Worm (Caenorhabditis elegans) whole organism, midembryonic: Measurements from ENCODE around the gene pot-1.

Experiments
- T22C8.4 ChIP-seq: fragments of 200-800 bp; sonication (Bioruptor generic); IDR thresholded peaks from 2 replicates; pipeline ENCODE4 v1.3.6; 2022; ENCODE audit warnings: missing genetic modification characterization, missing compliant biosample characterization
- cog-1 ChIP-seq: sonication (generic microtip); optimal IDR thresholded peaks from 2 replicates; lab custom pipeline; 2016; ENCODE audit warnings: missing genetic modification characterization, missing compliant biosample characterization
- flt-1 ChIP-seq: fragments of 200-800 bp; sonication (Bioruptor generic); IDR thresholded peaks from 2 replicates; pipeline ENCODE4 v1.3.6; 2022; ENCODE audit warnings: missing genetic modification characterization, missing compliant biosample characterization
- klf-2 ChIP-seq: fragments of 200-800 bp; sonication (Bioruptor generic); conservative IDR thresholded peaks from 2 replicates; pipeline ENCODE4 v1.3.6; 2022; ENCODE audit warnings: missing genetic modification reagents, missing genetic modification characterization, missing compliant biosample characterization
- med-1 ChIP-seq: sonication (generic microtip); optimal IDR thresholded peaks from 2 replicates; lab custom pipeline; 2017; ENCODE audit warnings: missing genetic modification characterization, mild to moderate bottlenecking, missing compliant biosample characterization, antibody characterized with exemption, missing genetic modification reagents; ENCODE audit not compliant: insufficient read depth
- ref-1 ChIP-seq: fragments of 200-800 bp; sonication (Bioruptor generic); conservative IDR thresholded peaks from 2 replicates; pipeline ENCODE4 v1.3.6; 2022; ENCODE audit warnings: missing genetic modification reagents, missing genetic modification characterization, missing compliant biosample characterization
- tab-1 ChIP-seq: fragments of 200-800 bp; sonication (Bioruptor generic); IDR thresholded peaks from 2 replicates; pipeline ENCODE4 v1.3.6; 2022; ENCODE audit warnings: missing genetic modification characterization, missing compliant biosample characterization
- ztf-23 ChIP-seq: fragments of 200-800 bp; sonication (Bioruptor generic); IDR thresholded peaks from 2 replicates; pipeline ENCODE4 v1.3.6; 2022; ENCODE audit warnings: missing genetic modification reagents, missing genetic modification characterization, missing compliant biosample characterization
- ztf-29 ChIP-seq: fragments of 200-800 bp; sonication (Bioruptor generic); IDR thresholded peaks from 2 replicates; pipeline ENCODE4 v1.3.6; 2022; ENCODE audit warnings: missing genetic modification reagents, missing genetic modification characterization, missing compliant biosample characterization

The pot-1 gene

ce11 chrIII:7124364-7124763 lies 9.1 kb downstream of the pot-1 start, which contains the start of gene B0280.2:
B0280.2 (plus strand) TSS chrIII:7124664.
- TF ChIP-seq ztf-23 (GFP tag; lab: Robert Waterston, UW) (no peak), cog-1 (tag; lab: Kevin White, UChicago) (no peak), med-1 (GFP tag; lab: Kevin White, UChicago) (no peak), klf-2 (GFP tag; lab: Robert Waterston, UW) (no peak), flt-1 (GFP tag; lab: Robert Waterston, UW) (no peak), ref-1 (GFP tag; lab: Robert Waterston, UW) (no peak), T22C8.4 (no peak), tab-1 (GFP tag; lab: Robert Waterston, UW) (no peak), ztf-29 (GFP tag; lab: Robert Waterston, UW) (no peak)

DNA sequence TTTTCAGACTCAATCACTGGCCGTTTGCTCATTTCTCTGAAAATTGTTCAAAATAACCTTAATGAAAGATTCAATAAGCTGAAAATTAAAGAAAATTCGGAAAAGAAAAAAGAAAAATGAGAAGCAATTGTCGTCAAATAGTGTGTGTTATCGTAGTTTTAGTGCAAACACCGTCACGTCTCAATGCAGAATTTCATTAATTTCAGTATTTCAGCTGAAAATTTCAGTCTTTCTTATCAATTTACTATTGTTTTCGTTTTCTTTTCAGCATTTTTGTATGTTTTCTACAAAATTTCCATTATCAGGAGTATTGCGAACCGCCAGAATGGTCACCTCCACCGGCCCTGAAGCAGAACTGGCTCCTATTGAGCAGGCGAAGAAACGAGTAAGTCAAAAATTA lies 10.6 kb downstream of the pot-1 start, which contains the start of the genes B0280.9 and rpia-1:
TSS of gene B0280.9 (minus strand) at position 36 of the 400 bp plus-strand sequence.
TSS of gene rpia-1 (plus strand) at position 269 of the 400 bp plus-strand sequence.
- TF ChIP-seq cog-1 (tag; lab: Kevin White, UChicago): no peak
- no peak for TF ChIP-seq klf-2 (GFP tag; lab: Robert Waterston, UW)
- TF ChIP-seq med-1 (GFP tag; lab: Kevin White, UChicago): no peak
- TF ChIP-seq flt-1 (GFP tag; lab: Robert Waterston, UW): no peak
- TF ChIP-seq ref-1 (GFP tag; lab: Robert Waterston, UW): no peak
- no peak for TF ChIP-seq T22C8.4
- TF ChIP-seq ztf-29 (GFP tag; lab: Robert Waterston, UW): no peak
- TF ChIP-seq tab-1 (GFP tag; lab: Robert Waterston, UW): no peak
- no peak for TF ChIP-seq ztf-23 (GFP tag; lab: Robert Waterston, UW)

ce11 chrIII:7120477-7120876 lies 13.0 kb downstream of the pot-1 start:
- TF ChIP-seq flt-1 (GFP tag; lab: Robert Waterston, UW) (no peak), ref-1 (GFP tag; lab: Robert Waterston, UW) (no peak), ztf-23 (GFP tag; lab: Robert Waterston, UW) (no peak), tab-1 (GFP tag; lab: Robert Waterston, UW) (no peak), klf-2 (GFP tag; lab: Robert Waterston, UW) (no peak), ztf-29 (GFP tag; lab: Robert Waterston, UW) (no peak), med-1 (GFP tag; lab: Kevin White, UChicago) (no peak), cog-1 (tag; lab: Kevin White, UChicago) (no peak), T22C8.4 (no peak)

DNA sequence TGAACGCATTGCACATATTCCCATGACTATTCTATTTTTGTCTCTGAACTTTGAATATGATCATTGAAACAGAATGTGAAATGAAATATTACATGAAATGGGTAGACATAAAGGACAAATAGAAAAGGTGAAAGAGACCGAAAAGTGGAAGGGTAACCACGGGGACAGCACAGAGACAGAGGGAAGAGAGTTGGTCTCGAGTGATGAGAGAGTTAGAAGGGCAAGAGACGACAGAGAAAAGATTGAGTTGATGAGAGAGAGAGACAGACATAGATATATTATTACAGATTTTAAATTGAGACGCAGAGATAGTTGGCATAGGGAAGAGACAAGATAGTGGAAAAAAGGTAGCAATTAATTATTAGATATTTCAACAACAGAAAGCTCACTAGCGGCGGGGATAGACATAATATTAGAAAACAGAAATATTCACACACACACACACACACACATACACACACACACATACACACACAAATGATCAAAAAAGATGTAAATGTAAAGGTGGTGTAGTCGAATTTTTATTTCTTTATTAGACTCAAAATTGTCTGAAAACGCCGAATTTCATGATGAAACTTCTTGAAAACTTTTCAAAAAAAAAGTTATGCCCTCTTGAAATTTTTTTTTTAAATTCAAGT lies 16.7 kb downstream of the pot-1 start:
- no peak for TF ChIP-seq ztf-23 (GFP tag; lab: Robert Waterston, UW)
- TF ChIP-seq flt-1 (GFP tag; lab: Robert Waterston, UW): no peak
- no peak for TF ChIP-seq klf-2 (GFP tag; lab: Robert Waterston, UW)
- TF ChIP-seq cog-1 (tag; lab: Kevin White, UChicago): peak; percentile 41
- TF ChIP-seq tab-1 (GFP tag; lab: Robert Waterston, UW): no peak
- no peak for TF ChIP-seq ref-1 (GFP tag; lab: Robert Waterston, UW)

- TF ChIP-seq klf-2 (GFP tag; lab: Robert Waterston, UW) (no peak), T22C8.4 (no peak), ztf-23 (GFP tag; lab: Robert Waterston, UW) (no peak), med-1 (GFP tag; lab: Kevin White, UChicago) (no peak), tab-1 (GFP tag; lab: Robert Waterston, UW) (no peak), cog-1 (tag; lab: Kevin White, UChicago) (no peak), flt-1 (GFP tag; lab: Robert Waterston, UW) (no peak)
Observed at ce11 chrIII:7114952-7115488, 18.5 kb downstream of the pot-1 start, which contains the start of gene nhr-10. nhr-10 (minus strand) TSS chrIII:7115438.

ce11 chrIII:7112285-7112684 lies 21.2 kb downstream of the pot-1 start:
- TF ChIP-seq ztf-29 (GFP tag; lab: Robert Waterston, UW) (no peak), T22C8.4 (no peak)

- TF ChIP-seq klf-2 (GFP tag; lab: Robert Waterston, UW) (no peak), ztf-29 (GFP tag; lab: Robert Waterston, UW) (no peak)
Observed at ce11 chrIII:7111793-7112192, 21.7 kb downstream of the pot-1 start, which contains the start of gene B0280.7. B0280.7 (minus strand) TSS chrIII:7111893.

DNA sequence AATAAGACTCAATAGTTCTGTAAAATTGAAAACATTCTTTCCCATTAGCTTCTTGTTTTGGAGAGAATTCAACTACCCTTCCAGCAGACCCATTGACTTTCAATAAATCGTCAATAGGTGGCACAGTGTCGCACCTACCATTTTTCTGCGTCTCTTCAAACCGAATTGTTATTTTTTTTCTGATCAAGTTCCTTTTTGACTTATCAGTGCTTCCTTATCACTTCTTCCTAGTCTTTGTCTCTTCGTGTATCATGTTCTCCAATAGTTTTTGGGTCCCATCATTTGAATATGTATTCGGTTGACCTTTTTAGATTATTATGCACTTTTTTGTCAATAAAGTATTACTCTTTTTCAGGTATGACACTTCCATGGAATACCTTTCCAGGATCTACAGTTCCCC lies 25.5 kb downstream of the pot-1 start, which contains the start of gene odd-1:
TSS of gene odd-1 (plus strand) at position 349 of the 400 bp plus-strand sequence.
- TF ChIP-seq T22C8.4 (no peak), klf-2 (GFP tag; lab: Robert Waterston, UW) (no peak), cog-1 (tag; lab: Kevin White, UChicago) (no peak), ref-1 (GFP tag; lab: Robert Waterston, UW) (no peak), tab-1 (GFP tag; lab: Robert Waterston, UW) (no peak)

DNA sequence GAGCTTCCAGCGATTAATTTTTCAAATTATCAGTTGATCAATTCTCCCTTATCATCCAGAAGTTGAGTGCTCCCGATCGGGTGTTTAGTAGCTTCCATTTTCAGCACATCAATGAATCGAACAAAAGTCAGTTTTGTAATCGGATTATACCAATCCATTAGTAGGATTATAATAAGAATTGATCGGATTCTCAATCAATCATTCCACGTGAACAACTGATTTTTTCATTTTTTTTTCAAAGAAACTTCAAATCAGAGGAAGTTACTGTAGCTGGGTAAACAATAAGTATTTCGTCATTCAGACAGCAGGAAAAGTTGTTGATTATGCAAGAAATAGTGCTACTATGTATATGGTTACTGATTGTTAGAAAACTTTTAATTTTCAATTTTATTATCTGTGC lies 26.6 kb downstream of the pot-1 start:
- TF ChIP-seq klf-2 (GFP tag; lab: Robert Waterston, UW): no peak
- no peak for TF ChIP-seq T22C8.4

DNA sequence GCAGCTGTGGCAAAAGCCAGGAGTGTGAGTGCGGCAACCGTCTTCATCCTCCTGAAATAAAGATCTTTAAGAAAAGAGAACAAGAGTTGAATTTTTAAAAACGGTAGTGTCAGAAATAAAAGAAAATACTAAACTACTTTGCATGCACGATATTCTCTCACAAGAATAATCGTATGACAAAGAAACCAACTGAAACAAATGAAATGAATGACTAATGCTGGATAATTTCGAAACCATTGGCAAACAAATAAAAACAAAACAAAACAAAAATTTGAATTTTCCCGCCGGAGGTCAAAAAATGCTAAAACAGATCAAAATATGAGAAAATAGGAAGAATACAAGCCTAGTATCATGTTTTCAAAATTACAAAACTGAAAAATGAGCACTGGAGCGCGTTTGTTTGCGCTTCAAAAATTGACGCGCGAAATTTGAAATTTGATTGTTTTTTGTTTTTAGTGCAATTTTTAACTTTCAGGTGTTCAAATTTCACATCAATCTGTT lies 29.5 kb downstream of the pot-1 start, which contains the start of gene cpg-2:
TSS of gene cpg-2 (minus strand) at position 51 of the 501 bp plus-strand sequence.
- TF ChIP-seq ztf-23 (GFP tag; lab: Robert Waterston, UW) (no peak), tab-1 (GFP tag; lab: Robert Waterston, UW) (no peak), T22C8.4 (no peak), ref-1 (GFP tag; lab: Robert Waterston, UW) (no peak), flt-1 (GFP tag; lab: Robert Waterston, UW) (no peak)
